Worm (Caenorhabditis elegans): ENCODE data around the gene pept-2.

Gene pept-2

ce11 chrIV:10832148-10832547 is 41.7 kb downstream of the pept-2 start, which contains the start of gene best-15:
Gene best-15 (minus strand): TSS chrIV:10832248.
- no peak for TF ChIP-seq ref-1 (GFP tag; conservative IDR thresholded peaks at IDR 0.05)
- TF ChIP-seq ztf-29 (GFP tag; IDR thresholded peaks at IDR 0.05): no peak
- no peak for TF ChIP-seq ztf-23 (GFP tag; IDR thresholded peaks at IDR 0.05)
- no peak for TF ChIP-seq flt-1 (GFP tag; IDR thresholded peaks at IDR 0.05)
- TF ChIP-seq cog-1 (tag; optimal IDR thresholded peaks at IDR 0.05): no peak
- no peak for TF ChIP-seq med-1 (GFP tag; optimal IDR thresholded peaks at IDR 0.05; ENCODE audit: insufficient read depth)
- no peak for TF ChIP-seq klf-2 (GFP tag; conservative IDR thresholded peaks at IDR 0.05)
- TF ChIP-seq T22C8.4 (GFP tag; IDR thresholded peaks at IDR 0.05): no peak
- no peak for TF ChIP-seq tab-1 (GFP tag; IDR thresholded peaks at IDR 0.05)

DNA sequence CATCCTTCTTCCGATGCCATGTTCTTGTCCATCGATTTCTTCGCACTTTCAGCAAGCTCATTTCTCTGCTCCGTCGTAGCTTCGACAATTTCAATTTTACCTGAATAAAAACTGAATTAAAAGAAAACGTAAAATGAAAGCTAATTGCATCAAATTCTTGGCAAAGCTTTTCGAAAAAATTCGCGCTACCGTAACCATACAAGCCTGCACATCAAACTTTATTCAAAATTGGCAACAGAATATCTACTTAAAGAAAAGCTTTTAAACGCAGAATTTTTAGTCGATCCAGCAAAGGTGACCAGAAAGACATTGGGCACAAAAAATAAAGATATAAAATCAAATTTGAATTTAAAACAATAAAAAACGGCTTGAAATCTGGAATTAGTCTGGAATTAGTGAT is 51.8 kb downstream of the pept-2 start:
- TF ChIP-seq ref-1 (GFP tag; conservative IDR thresholded peaks at IDR 0.05) (no peak), ztf-23 (GFP tag; IDR thresholded peaks at IDR 0.05) (no peak), tab-1 (GFP tag; IDR thresholded peaks at IDR 0.05) (no peak), T22C8.4 (GFP tag; IDR thresholded peaks at IDR 0.05) (no peak), cog-1 (tag; optimal IDR thresholded peaks at IDR 0.05) (no peak), ztf-29 (GFP tag; IDR thresholded peaks at IDR 0.05) (no peak), flt-1 (GFP tag; IDR thresholded peaks at IDR 0.05) (no peak), med-1 (GFP tag; optimal IDR thresholded peaks at IDR 0.05; ENCODE audit: insufficient read depth) (no peak), klf-2 (GFP tag; conservative IDR thresholded peaks at IDR 0.05) (no peak)

DNA sequence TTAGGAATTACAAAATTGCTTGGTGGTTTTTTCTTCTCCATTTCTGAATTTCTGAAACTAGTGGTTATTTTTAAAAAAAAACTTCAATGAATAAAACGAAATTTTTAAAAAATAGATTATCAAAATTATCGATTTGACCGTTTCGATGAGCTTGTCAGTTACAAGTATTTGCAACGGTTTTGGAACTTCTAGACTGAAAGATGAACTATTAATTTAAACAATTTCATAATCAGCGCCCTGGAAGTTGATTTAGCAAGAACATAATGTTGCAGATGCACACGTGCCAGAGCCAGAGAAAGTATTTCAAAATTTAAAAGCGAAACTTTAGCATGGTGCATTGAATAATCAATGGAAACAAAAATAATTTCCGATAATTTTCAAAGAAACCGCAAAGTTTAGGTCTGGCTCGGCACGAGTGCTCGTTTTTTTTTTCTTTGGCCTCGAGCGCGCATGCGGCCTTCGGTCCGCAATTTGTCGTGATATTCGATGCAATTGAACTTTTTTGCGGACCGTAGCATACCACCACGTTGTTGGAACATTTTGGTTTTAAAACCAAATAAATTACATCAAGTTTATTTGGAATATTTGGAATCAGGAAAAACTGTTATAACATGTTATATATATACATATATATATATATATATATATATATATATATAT is 52.4 kb downstream of the pept-2 start, which contains the start of gene T11G6.5:
T11G6.5 (minus strand) TSS at position 51 of the 660 bp plus-strand sequence.
- TF ChIP-seq klf-2 (GFP tag; conservative IDR thresholded peaks at IDR 0.05): no peak

All from whole organism, midembryonic.